Fruit fly (Drosophila melanogaster): ENCODE measurements around the gene Cpr67B.

Gene Cpr67B

DNA sequence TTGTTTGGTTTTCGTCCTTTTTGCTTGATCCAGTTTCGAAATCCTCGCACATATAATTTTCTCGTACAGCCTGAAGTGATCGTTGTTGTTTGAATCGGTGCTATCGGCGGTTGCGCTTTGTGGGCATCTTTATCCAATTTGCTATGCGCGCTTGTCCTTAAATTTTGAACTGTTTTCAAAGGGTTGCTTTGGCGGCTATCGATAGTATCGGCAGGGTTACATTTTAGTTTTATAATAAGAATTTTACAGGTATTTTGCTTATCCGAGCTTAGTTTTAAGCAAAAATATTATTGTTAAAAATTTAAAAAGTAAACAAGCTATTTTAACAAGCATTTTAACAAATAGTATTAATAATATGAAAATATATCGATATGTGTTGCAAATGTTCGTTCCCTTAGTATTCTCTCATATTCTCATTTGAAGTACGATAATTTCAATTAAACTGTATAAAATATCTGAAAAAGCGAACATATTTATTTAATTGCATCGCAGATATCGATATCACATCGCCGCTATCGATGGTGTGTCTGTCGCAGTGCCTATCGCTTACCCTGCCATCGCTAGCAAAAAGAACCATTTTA is 37.7 kb upstream of the Cpr67B start, which contains the start of the genes Klp67A and CG4452 (continued):
- TF ChIP-seq stc (GFP tag; IDR thresholded peaks at IDR 0.05) (no peak), Atf6 (GFP tag; IDR thresholded peaks at IDR 0.05) (no peak), HLH54F (GFP tag; optimal IDR thresholded peaks at IDR 0.05) (no peak), CG10959 (GFP tag; IDR thresholded peaks at IDR 0.05) (no peak), kay (GFP tag; optimal IDR thresholded peaks at IDR 0.05) (peak; percentile 39), CG7357 (GFP tag; IDR thresholded peaks at IDR 0.05) (no peak), CG34376 (GFP tag; optimal IDR thresholded peaks at IDR 0.05) (peak; percentile 5), so (GFP tag; IDR thresholded peaks at IDR 0.05) (no peak), CG16813 (GFP tag; IDR thresholded peaks at IDR 0.05; ENCODE audit: partially characterized antibody) (peak; percentile 95), CG17568 (GFP tag; optimal IDR thresholded peaks at IDR 0.05) (no peak), onecut (GFP tag; IDR thresholded peaks at IDR 0.05) (no peak), CG5245 (GFP tag; optimal IDR thresholded peaks at IDR 0.05) (no peak), CG10366 (GFP tag; IDR thresholded peaks at IDR 0.05) (no peak), tgo (GFP tag; IDR thresholded peaks at IDR 0.05) (peak; percentile 21; the same call in 1 of the 3 replicates), CG6683 (GFP tag; optimal IDR thresholded peaks at IDR 0.05) (no peak), Ets65A (GFP tag) (no peak), CG1603 (tag; optimal IDR thresholded peaks at IDR 0.05) (peak; percentile 20), Adf1 (GFP tag; IDR thresholded peaks at IDR 0.05) (no peak; the same call in 1 of the 2 replicates), Scr (GFP tag; IDR thresholded peaks at IDR 0.05; ENCODE audit: partially characterized antibody) (peak; percentile 97), CG10209 (GFP tag; optimal IDR thresholded peaks at IDR 0.05) (no peak), emc (GFP tag; optimal IDR thresholded peaks at IDR 0.05) (no peak), dmrt99B (tag; optimal IDR thresholded peaks at IDR 0.05) (no peak), Trl (optimal IDR thresholded peaks at IDR 0.05) (no peak), Trl (GFP tag; optimal IDR thresholded peaks at IDR 0.05) (no peak), ranshi (GFP tag; IDR thresholded peaks at IDR 0.05) (no peak), ro (GFP tag; IDR thresholded peaks at IDR 0.05) (no peak), crp (GFP tag; optimal IDR thresholded peaks at IDR 0.05) (peak in 1 of 2 experiments; percentile 27), CG4730 (GFP tag; IDR thresholded peaks at IDR 0.05) (no peak), psq (GFP tag; optimal IDR thresholded peaks at IDR 0.05) (peak; percentile 99), Hmx (GFP tag; optimal IDR thresholded peaks at IDR 0.05) (no peak), Dbx (GFP tag; IDR thresholded peaks at IDR 0.05) (0 out of 3 replicates have a peak, but pooled peaks have one; percentile 27), lab (GFP tag; optimal IDR thresholded peaks at IDR 0.05) (no peak), CG4617 (GFP tag; optimal IDR thresholded peaks at IDR 0.05; ENCODE audit: borderline replicate concordance) (no peak), unc-4 (GFP tag; IDR thresholded peaks at IDR 0.05; ENCODE audit: partially characterized antibody) (peak; percentile 93), pfk (GFP tag; optimal IDR thresholded peaks at IDR 0.05) (no peak), D19A (tag; optimal IDR thresholded peaks at IDR 0.05) (peak; percentile 3), dati (GFP tag; IDR thresholded peaks at IDR 0.05) (no peak), Sox102F (GFP tag; optimal IDR thresholded peaks at IDR 0.05) (no peak), HLH3B (GFP tag; IDR thresholded peaks at IDR 0.05) (no peak), CG7786 (GFP tag; optimal IDR thresholded peaks at IDR 0.05) (no peak), CG16815 (GFP tag; optimal IDR thresholded peaks at IDR 0.05) (no peak), Pdp1 (GFP tag; optimal IDR thresholded peaks at IDR 0.05) (peak in 1 of 2 experiments; percentile 21), ara (GFP tag; IDR thresholded peaks at IDR 0.05) (no peak), sr (GFP tag; IDR thresholded peaks at IDR 0.05) (no peak), Tbp (GFP tag; optimal IDR thresholded peaks at IDR 0.05) (no peak), Nf-YB (GFP tag; optimal IDR thresholded peaks at IDR 0.05) (no peak), sc (optimal IDR thresholded peaks at IDR 0.05) (no peak), sc (GFP tag; optimal IDR thresholded peaks at IDR 0.05) (peak; percentile 47), CG6689 (GFP tag; IDR thresholded peaks at IDR 0.05) (peak; percentile 25; the same call in 1 of the 2 replicates), Taf1 (GFP tag; IDR thresholded peaks at IDR 0.05) (no peak), lilli (GFP tag; optimal IDR thresholded peaks at IDR 0.05) (peak; percentile 58), run (tag; optimal IDR thresholded peaks at IDR 0.05) (no peak)
